Worm (Caenorhabditis elegans): ENCODE measurements around the gene srd-70.

DNA sequence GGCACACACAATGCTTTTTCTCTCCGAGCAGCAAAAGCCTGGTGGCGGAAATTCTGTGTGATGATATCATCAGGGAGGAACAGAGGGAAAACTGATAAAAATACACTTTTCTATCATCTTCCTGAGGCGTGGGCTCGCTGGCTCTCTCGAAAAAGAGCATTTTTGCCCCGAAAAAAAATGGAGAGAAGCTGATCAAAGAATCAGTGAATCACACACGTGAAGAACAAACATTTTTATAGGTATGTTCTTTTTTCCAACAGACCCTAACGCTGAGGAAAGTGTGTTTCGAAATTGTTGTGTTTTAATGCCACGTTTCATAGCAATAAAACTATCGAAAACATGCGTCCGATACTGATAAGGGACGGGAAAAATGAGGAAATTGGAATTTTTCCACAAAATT lies 37.1 kb upstream of the srd-70 start:
- TF ChIP-seq D2030.7 (GFP tag; IDR thresholded peaks at IDR 0.05) (no peak), dox-1 (GFP tag; IDR thresholded peaks at IDR 0.05) (no peak), ceh-79 (tag; optimal IDR thresholded peaks at IDR 0.05) (no peak), let-526 (GFP tag; IDR thresholded peaks at IDR 0.05) (no peak), chd-7 (tag; optimal IDR thresholded peaks at IDR 0.05) (no peak)

Data from whole organism, young adult.